Worm (Caenorhabditis elegans) whole organism, L4/young adult: ENCODE results near the gene K11H12.4.

Experiments used
- W03F9.2 ChIP-seq: fragments of 150-350 bp; optimal IDR thresholded peaks from 2 replicates; lab custom pipeline; 2014; ENCODE audit warnings: missing biosample characterization, missing genetic modification characterization
- dao-5 ChIP-seq: sonication (generic microtip); optimal IDR thresholded peaks from 2 replicates; lab custom pipeline; 2016; ENCODE audit warnings: missing genotype, missing genetic modification characterization, moderate library complexity, missing compliant biosample characterization

ce11 chrIV:719351-719750 is 43.7 kb upstream of the K11H12.4 start, which contains the start of gene Y55F3C.10:
- TF ChIP-seq dao-5 (tag; lab: Kevin White, UChicago): no peak
- TF ChIP-seq W03F9.2 (tag; lab: Kevin White, UChicago): no peak
